Fruit fly (Drosophila melanogaster): ENCODE results near the gene Rsod.

Gene Rsod

dm6 chr3R:30211856-30212255 is 40.8 kb upstream of the Rsod start, which contains the start of gene CecA2:
CecA2 (plus strand) TSS chr3R:30212156.
- TF ChIP-seq lov (optimal IDR thresholded peaks at IDR 0.05) = no peak
- 0 out of 3 replicates have a peak, but pooled peaks have one; percentile 10 for TF ChIP-seq lov (GFP tag; IDR thresholded peaks at IDR 0.05)
- no peak for TF ChIP-seq Antp (GFP tag; optimal IDR thresholded peaks at IDR 0.05)
- TF ChIP-seq H15 (GFP tag; IDR thresholded peaks at IDR 0.05) = no peak

dm6 chr3R:30210560-30210959 is 39.6 kb upstream of the Rsod start, which contains the start of gene CecA1:
CecA1 (plus strand) TSS chr3R:30210874.
- TF ChIP-seq CG7928 (GFP tag; optimal IDR thresholded peaks at IDR 0.05) = no peak
- TF ChIP-seq Chrac-16 (GFP tag; optimal IDR thresholded peaks at IDR 0.05) = no peak
- no peak for TF ChIP-seq CG6175 (GFP tag; IDR thresholded peaks at IDR 0.05)
- TF ChIP-seq ham (GFP tag; IDR thresholded peaks at IDR 0.05) = no peak
- no peak for TF ChIP-seq Hey (tag; optimal IDR thresholded peaks at IDR 0.05)
- no peak for TF ChIP-seq gfzf (GFP tag; optimal IDR thresholded peaks at IDR 0.05)
- TF ChIP-seq grau (tag; optimal IDR thresholded peaks at IDR 0.05) = no peak
- TF ChIP-seq chinmo (GFP tag; IDR thresholded peaks at IDR 0.05; ENCODE audit: partially characterized antibody) = 0 out of 4 replicates have a peak, but pooled peaks have one; percentile 56

- no peak for TF ChIP-seq CG7786 (GFP tag; optimal IDR thresholded peaks at IDR 0.05)
- TF ChIP-seq tin (GFP tag; optimal IDR thresholded peaks at IDR 0.05) = no peak
- TF ChIP-seq Doc2 (GFP tag; IDR thresholded peaks at IDR 0.05) = no peak
- TF ChIP-seq br (optimal IDR thresholded peaks at IDR 0.05) = no peak
- no peak for TF ChIP-seq CG10321 (GFP tag; IDR thresholded peaks at IDR 0.05)
- no peak for TF ChIP-seq Ada2b (GFP tag; IDR thresholded peaks at IDR 0.05)
- no peak for TF ChIP-seq CG30403 (GFP tag; optimal IDR thresholded peaks at IDR 0.05)
- TF ChIP-seq twi (tag; optimal IDR thresholded peaks at IDR 0.05) = no peak
- TF ChIP-seq CG18599 (GFP tag; optimal IDR thresholded peaks at IDR 0.05) = no peak
- no peak for TF ChIP-seq CG9797 (GFP tag; optimal IDR thresholded peaks at IDR 0.05)
- TF ChIP-seq pho (GFP tag; optimal IDR thresholded peaks at IDR 0.05) = no peak
- no peak for TF ChIP-seq zfh1 (GFP tag; IDR thresholded peaks at IDR 0.05)
- TF ChIP-seq CHES-1-like (GFP tag; optimal IDR thresholded peaks at IDR 0.05) = no peak
- no peak for TF ChIP-seq chn (GFP tag; optimal IDR thresholded peaks at IDR 0.05)
- TF ChIP-seq Rx (GFP tag; IDR thresholded peaks at IDR 0.05) = no peak
- no peak for TF ChIP-seq CG14014 (GFP tag; IDR thresholded peaks at IDR 0.05)
Observed at dm6 chr3R:30209648-30210047, 38.6 kb upstream of the Rsod start, which contains the start of gene Anp. Anp (plus strand) TSS chr3R:30209948.

- TF ChIP-seq Scr (GFP tag; IDR thresholded peaks at IDR 0.05; ENCODE audit: partially characterized antibody) (peak; percentile 99), CG16815 (GFP tag; optimal IDR thresholded peaks at IDR 0.05) (no peak), CG7745 (tag; optimal IDR thresholded peaks at IDR 0.05) (no peak), CG7556 (GFP tag; optimal IDR thresholded peaks at IDR 0.05) (peak; percentile 66), knrl (GFP tag; IDR thresholded peaks at IDR 0.05; ENCODE audit: partially characterized antibody) (peak; percentile 99), CG7372 (GFP tag; IDR thresholded peaks at IDR 0.05) (peak; percentile 77), H15 (GFP tag; IDR thresholded peaks at IDR 0.05) (peak; percentile 44; the same call in 1 of the 3 replicates), Hand (GFP tag; optimal IDR thresholded peaks at IDR 0.05) (peak; percentile 69), danr (GFP tag; IDR thresholded peaks at IDR 0.05) (peak; percentile 62), HHEX (GFP tag; optimal IDR thresholded peaks at IDR 0.05) (peak; percentile 87), CG1602 (GFP tag; optimal IDR thresholded peaks at IDR 0.05) (no peak), Chrac-16 (GFP tag; optimal IDR thresholded peaks at IDR 0.05) (no peak), CG15073 (GFP tag; optimal IDR thresholded peaks at IDR 0.05) (no peak), Dek (tag; optimal IDR thresholded peaks at IDR 0.05) (peak; percentile 17), HmgZ (tag; optimal IDR thresholded peaks at IDR 0.05) (peak; percentile 31), CG2129 (GFP tag; IDR thresholded peaks at IDR 0.05; ENCODE audit: partially characterized antibody) (peak; percentile 96), disco-r (GFP tag; optimal IDR thresholded peaks at IDR 0.05) (peak; percentile 30), eyg (GFP tag; optimal IDR thresholded peaks at IDR 0.05) (peak; percentile 37), CG31441 (GFP tag; IDR thresholded peaks at IDR 0.05) (peak; percentile 79), cg (GFP tag; optimal IDR thresholded peaks at IDR 0.05) (no peak), vvl (GFP tag; IDR thresholded peaks at IDR 0.05) (peak; percentile 80), CG7786 (GFP tag; optimal IDR thresholded peaks at IDR 0.05) (no peak)
Observed at dm6 chr3R:30208766-30209484, 37.9 kb upstream of the Rsod start, which contains the start of gene RpS7. RpS7 (minus strand) TSS chr3R:30209020.

Data from whole organism, embryonic.